Worm (Caenorhabditis elegans) whole organism, L3 larva: ENCODE measurements around the gene T24A6.7.

Source experiments
- R02D3.7 ChIP-seq: fragments of 150-350 bp; optimal IDR thresholded peaks from 2 replicates; lab custom pipeline; 2014; ENCODE audit warnings: missing biosample characterization, missing genetic modification characterization
- ZK546.5 ChIP-seq: sonication (generic microtip); optimal IDR thresholded peaks from 2 replicates; lab custom pipeline; 2017; ENCODE audit warnings: missing biosample characterization, missing genetic modification characterization
- fkh-2 ChIP-seq: fragments of 150-350 bp; optimal IDR thresholded peaks from 2 replicates; lab custom pipeline; 2014; ENCODE audit warnings: missing biosample characterization, missing genetic modification reagents, missing genetic modification characterization
- nfya-1 ChIP-seq: sonication (generic microtip); optimal IDR thresholded peaks from 2 replicates; lab custom pipeline; 2017; ENCODE audit warnings: missing genetic modification characterization, mild to moderate bottlenecking, missing compliant biosample characterization, antibody characterized with exemption, moderate library complexity; ENCODE audit not compliant: insufficient read depth
- nhr-11 ChIP-seq: fragments of 150-350 bp; optimal IDR thresholded peaks from 2 replicates; lab custom pipeline; 2014; ENCODE audit warnings: missing biosample characterization, missing genetic modification characterization
- nhr-25 ChIP-seq: sonication (generic microtip); optimal IDR thresholded peaks from 2 replicates; lab custom pipeline; 2017; ENCODE audit warnings: missing biosample characterization, missing genetic modification characterization
- nhr-28 ChIP-seq: fragments of 150-350 bp; optimal IDR thresholded peaks from 2 replicates; lab custom pipeline; 2014; ENCODE audit warnings: missing biosample characterization, missing genetic modification characterization
- nhr-77 ChIP-seq: fragments of 150-350 bp; optimal IDR thresholded peaks from 2 replicates; lab custom pipeline; 2014; ENCODE audit warnings: missing biosample characterization, missing genetic modification characterization
- snpc-4 ChIP-seq: fragments of 150-350 bp; optimal IDR thresholded peaks from 2 replicates; lab custom pipeline; 2014; ENCODE audit warnings: missing biosample characterization, missing genetic modification characterization
- zag-1 ChIP-seq: fragments of 150-350 bp; optimal IDR thresholded peaks from 2 replicates; lab custom pipeline; 2014; ENCODE audit warnings: missing biosample characterization, missing genetic modification characterization

DNA sequence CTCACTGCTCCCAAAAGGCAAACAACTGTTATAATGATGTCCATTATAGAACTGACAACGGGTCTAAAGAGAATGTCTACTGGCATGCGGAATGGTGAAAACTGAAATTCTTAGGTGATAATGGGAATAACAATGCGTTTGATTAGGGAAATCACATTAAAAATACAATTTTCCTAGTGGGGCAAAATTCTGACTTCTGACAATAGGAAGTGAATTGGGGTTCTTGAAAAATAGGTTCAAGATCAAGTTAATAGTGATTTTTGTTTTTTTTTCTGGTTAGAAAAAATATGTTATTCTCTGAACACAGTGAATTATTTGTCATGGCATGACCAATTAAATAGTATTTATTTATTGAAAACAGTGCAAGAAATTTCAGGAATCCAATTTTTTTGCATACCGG, 38.2 kb upstream of the T24A6.7 start, which contains the start of gene srbc-32:
- TF ChIP-seq snpc-4 (tag; lab: Kevin White, UChicago) (no peak), zag-1 (tag; lab: Kevin White, UChicago) (no peak), nhr-77 (tag; lab: Kevin White, UChicago) (no peak), nhr-28 (tag; lab: Kevin White, UChicago) (no peak), R02D3.7 (tag; lab: Kevin White, UChicago) (no peak), nhr-11 (tag; lab: Kevin White, UChicago) (no peak), nhr-25 (tag; lab: Kevin White, UChicago) (no peak), nfya-1 (tag; lab: Kevin White, UChicago) (no peak), ZK546.5 (tag; lab: Kevin White, UChicago) (no peak), fkh-2 (tag; lab: Kevin White, UChicago) (no peak)
